Worm (Caenorhabditis elegans) whole organism, late embryonic: ENCODE results near the gene atf-4.

ENCODE experiments used
- dve-1 ChIP-seq: sonication (generic microtip); optimal IDR thresholded peaks from 2 replicates; lab custom pipeline; 2017; ENCODE audit warnings: antibody characterized with exemption, mild to moderate bottlenecking, missing genetic modification characterization, missing compliant biosample characterization
- fkh-10 ChIP-seq: fragments of 150-350 bp; optimal IDR thresholded peaks from 2 replicates; lab custom pipeline; 2014; ENCODE audit warnings: missing biosample characterization, missing genetic modification reagents, missing genetic modification characterization
- nfya-1 ChIP-seq: sonication (generic microtip); optimal IDR thresholded peaks from 2 replicates; lab custom pipeline; 2017; ENCODE audit warnings: missing genetic modification characterization, mild to moderate bottlenecking, missing compliant biosample characterization, antibody characterized with exemption, moderate library complexity
- nhr-11 ChIP-seq: fragments of 150-350 bp; optimal IDR thresholded peaks from 2 replicates; lab custom pipeline; 2014; ENCODE audit warnings: missing biosample characterization, missing genetic modification characterization
- pag-3 ChIP-seq: sonication (generic microtip); optimal IDR thresholded peaks from 2 replicates; lab custom pipeline; 2016; ENCODE audit warnings: missing compliant biosample characterization, missing genetic modification characterization, borderline replicate concordance
- pros-1 ChIP-seq: fragments of 150-350 bp; optimal IDR thresholded peaks from 2 replicates; lab custom pipeline; 2014; ENCODE audit warnings: missing biosample characterization, missing genetic modification reagents, missing genetic modification characterization
- tbx-2 ChIP-seq: sonication (generic microtip); optimal IDR thresholded peaks from 2 replicates; lab custom pipeline; 2016; ENCODE audit warnings: missing genetic modification characterization, missing compliant biosample characterization
- ztf-16 ChIP-seq: sonication (generic microtip); optimal IDR thresholded peaks from 2 replicates; lab custom pipeline; 2017; ENCODE audit warnings: missing genetic modification characterization, missing compliant biosample characterization

ce11 chrX:14824490-14825050 is 14.0 kb upstream of the atf-4 start, which contains the start of gene mbk-1:
- TF ChIP-seq nhr-11 (tag; lab: Kevin White, UChicago) (no peak), pros-1 (tag; lab: Kevin White, UChicago) (no peak), ztf-16 (tag; lab: Kevin White, UChicago) (no peak), fkh-10 (GFP tag; lab: Kevin White, UChicago) (no peak), pag-3 (tag; lab: Kevin White, UChicago) (no peak), tbx-2 (tag; lab: Kevin White, UChicago) (peak; percentile 67), dve-1 (tag; lab: Kevin White, UChicago) (no peak), nfya-1 (peak; percentile 75)
